Worm (Caenorhabditis elegans) whole organism, L2 larva: ENCODE results near the gene C06B8.7.

Experiments used
- F13H6.1 ChIP-seq: sonication (generic microtip); optimal IDR thresholded peaks from 2 replicates; lab custom pipeline; 2016; ENCODE audit warnings: missing genetic modification characterization, missing compliant biosample characterization
- R02D3.7 ChIP-seq: fragments of 150-350 bp; optimal IDR thresholded peaks from 2 replicates; lab custom pipeline; 2014; ENCODE audit warnings: missing biosample characterization, missing genetic modification characterization
- ama-1 ChIP-seq: fragments of 150-350 bp; optimal IDR thresholded peaks from 2 replicates; lab custom pipeline; 2018; ENCODE audit warnings: inconsistent platforms
- ceh-82 ChIP-seq: fragments of 150-350 bp; optimal IDR thresholded peaks from 2 replicates; lab custom pipeline; 2014; ENCODE audit warnings: missing biosample characterization, missing genetic modification characterization
- lin-39 ChIP-seq: fragments of 150-350 bp; optimal IDR thresholded peaks from 2 replicates; lab custom pipeline; 2014; ENCODE audit warnings: missing biosample characterization, missing genetic modification reagents, missing genetic modification characterization
- mdl-1 ChIP-seq, 2 experiments: fragments of 150-350 bp in 1 of 2; sonication (generic microtip) in 1 of 2; optimal IDR thresholded peaks; 2 replicates each; lab custom pipeline; 2017; ENCODE audit warnings: missing biosample characterization in 2 of 2, missing genetic modification characterization in 2 of 2
- snpc-4 ChIP-seq: fragments of 150-350 bp; optimal IDR thresholded peaks from 2 replicates; lab custom pipeline; 2014; ENCODE audit warnings: missing biosample characterization, missing genetic modification characterization
- unc-62 ChIP-seq: fragments of 150-350 bp; optimal IDR thresholded peaks from 2 replicates; lab custom pipeline; 2014; ENCODE audit warnings: missing biosample characterization, missing genetic modification reagents, missing genetic modification characterization

ce11 chrV:15479107-15479506 is 19.4 kb upstream of the C06B8.7 start:
- TF ChIP-seq snpc-4 (tag; lab: Kevin White, UChicago), result no peak
- no peak for TF ChIP-seq F13H6.1 (tag; lab: Kevin White, UChicago)
- no peak for TF ChIP-seq lin-39
- TF ChIP-seq ama-1 (lab: Kevin White, UChicago), result no peak
- TF ChIP-seq R02D3.7 (tag; lab: Kevin White, UChicago), result no peak
- TF ChIP-seq unc-62 (GFP tag; lab: Kevin White, UChicago), result no peak
- no peak for TF ChIP-seq mdl-1 (tag; optimal IDR thresholded peaks at IDR 0.05; lab: Kevin White, UChicago)
- no peak for TF ChIP-seq ceh-82 (tag; lab: Kevin White, UChicago)
